Fruit fly (Drosophila melanogaster): ENCODE results near the gene Lip1.

dm6 chr2L:10709353-10709752 lies 8.0 kb upstream of the Lip1 start, which contains the start of gene Lip2:
- no peak for TF ChIP-seq Rfx (GFP tag; IDR thresholded peaks at IDR 0.05)
- TF ChIP-seq chm (GFP tag; IDR thresholded peaks at IDR 0.05) = no peak
- TF ChIP-seq chn (GFP tag; optimal IDR thresholded peaks at IDR 0.05) = no peak
- TF ChIP-seq h (optimal IDR thresholded peaks at IDR 0.05) = no peak
- TF ChIP-seq so (GFP tag; IDR thresholded peaks at IDR 0.05) = no peak
- TF ChIP-seq dan (GFP tag; IDR thresholded peaks at IDR 0.05) = no peak
- TF ChIP-seq CG6813 (GFP tag; optimal IDR thresholded peaks at IDR 0.05) = no peak
- no peak for TF ChIP-seq CG5180 (GFP tag; optimal IDR thresholded peaks at IDR 0.05)
- TF ChIP-seq Sin3A (optimal IDR thresholded peaks at IDR 0.05) = no peak
- no peak for TF ChIP-seq maf-S (GFP tag; optimal IDR thresholded peaks at IDR 0.05)
- no peak for TF ChIP-seq mirr (GFP tag; optimal IDR thresholded peaks at IDR 0.05)
